Worm (Caenorhabditis elegans) whole organism, L3 larva: Measurements from ENCODE around the gene srh-32.

ENCODE experiments used
- ZK546.5 ChIP-seq: sonication (generic microtip); optimal IDR thresholded peaks from 2 replicates; lab custom pipeline; 2017; ENCODE audit warnings: missing biosample characterization, missing genetic modification characterization
- aly-2 ChIP-seq: fragments of 150-350 bp; optimal IDR thresholded peaks from 2 replicates; lab custom pipeline; 2014; ENCODE audit warnings: missing biosample characterization, missing genetic modification characterization
- ama-1 ChIP-seq: fragments of 150-350 bp; optimal IDR thresholded peaks from 2 replicates; lab custom pipeline; 2018
- ceh-28 ChIP-seq: fragments of 150-350 bp; optimal IDR thresholded peaks from 2 replicates; lab custom pipeline; 2014; ENCODE audit warnings: missing biosample characterization, missing genetic modification reagents, missing genetic modification characterization
- ceh-82 ChIP-seq: fragments of 150-350 bp; optimal IDR thresholded peaks from 2 replicates; lab custom pipeline; 2014; ENCODE audit warnings: missing biosample characterization, missing genetic modification characterization
- ceh-9 ChIP-seq: sonication (generic microtip); optimal IDR thresholded peaks from 2 replicates; lab custom pipeline; 2018; ENCODE audit warnings: missing biosample characterization, missing genetic modification characterization
- egl-27 ChIP-seq: sonication (generic microtip); optimal IDR thresholded peaks from 4 replicates; lab custom pipeline; 2017; ENCODE audit warnings: missing biosample characterization, missing genetic modification reagents, missing genetic modification characterization
- egl-5 ChIP-seq: fragments of 150-350 bp; optimal IDR thresholded peaks from 2 replicates; lab custom pipeline; 2017; ENCODE audit warnings: missing biosample characterization, missing genetic modification reagents, missing genetic modification characterization, inconsistent platforms
- elt-1 ChIP-seq: fragments of 150-350 bp; optimal IDR thresholded peaks from 2 replicates; lab custom pipeline; 2014; ENCODE audit warnings: missing biosample characterization, missing genetic modification characterization
- elt-2 ChIP-seq: sonication (generic microtip); optimal IDR thresholded peaks from 2 replicates; lab custom pipeline; 2016; ENCODE audit warnings: missing genetic modification reagents, mild to moderate bottlenecking, missing genetic modification characterization, missing compliant biosample characterization
- elt-3 ChIP-seq, 3 experiments: fragments of 150-350 bp in 1 of 3; sonication (generic microtip) in 2 of 3; optimal IDR thresholded peaks; 2 replicates in 2 of 3; 4 replicates in 1 of 3; lab custom pipeline; 2014 to 2017; ENCODE audit warnings: missing biosample characterization in 3 of 3, missing genetic modification characterization in 3 of 3
- fkh-10 ChIP-seq: sonication (generic microtip); optimal IDR thresholded peaks from 2 replicates; lab custom pipeline; 2017; ENCODE audit warnings: missing biosample characterization, missing genetic modification reagents, missing genetic modification characterization
- fos-1 ChIP-seq: fragments of 150-350 bp; optimal IDR thresholded peaks from 2 replicates; lab custom pipeline; 2014; ENCODE audit warnings: missing biosample characterization, missing genetic modification characterization
- hmg-11 ChIP-seq: sonication (generic microtip); optimal IDR thresholded peaks from 2 replicates; lab custom pipeline; 2016; ENCODE audit warnings: missing genetic modification characterization, missing compliant biosample characterization
- jun-1 ChIP-seq: fragments of 150-350 bp; optimal IDR thresholded peaks from 2 replicates; lab custom pipeline; 2014; ENCODE audit warnings: missing biosample characterization, missing genetic modification reagents, missing genetic modification characterization
- lin-15B ChIP-seq: fragments of 150-350 bp; optimal IDR thresholded peaks from 2 replicates; lab custom pipeline; 2014; ENCODE audit warnings: missing biosample characterization, missing genetic modification characterization
- lsy-12 ChIP-seq: sonication (generic microtip); optimal IDR thresholded peaks from 2 replicates; lab custom pipeline; 2016; ENCODE audit warnings: mild to moderate bottlenecking, missing genetic modification characterization, missing compliant biosample characterization
- mdl-1 ChIP-seq: fragments of 150-350 bp; optimal IDR thresholded peaks from 2 replicates; lab custom pipeline; 2014; ENCODE audit warnings: missing biosample characterization, missing genetic modification characterization
- mml-1 ChIP-seq: fragments of 150-350 bp; sonication (generic microtip); optimal IDR thresholded peaks from 3 replicates; lab custom pipeline; 2014; ENCODE audit warnings: missing biosample characterization, missing genetic modification characterization
- nfya-1 ChIP-seq: sonication (generic microtip); optimal IDR thresholded peaks from 2 replicates; lab custom pipeline; 2017; ENCODE audit warnings: missing genetic modification characterization, mild to moderate bottlenecking, missing compliant biosample characterization, antibody characterized with exemption, moderate library complexity; ENCODE audit not compliant: insufficient read depth
- nhr-11 ChIP-seq: fragments of 150-350 bp; optimal IDR thresholded peaks from 2 replicates; lab custom pipeline; 2014; ENCODE audit warnings: missing biosample characterization, missing genetic modification characterization
- nhr-12 ChIP-seq: fragments of 150-350 bp; optimal IDR thresholded peaks from 2 replicates; lab custom pipeline; 2014; ENCODE audit warnings: missing biosample characterization, missing genetic modification characterization
- nhr-237 ChIP-seq: fragments of 150-350 bp; optimal IDR thresholded peaks from 2 replicates; lab custom pipeline; 2014; ENCODE audit warnings: missing biosample characterization, missing genetic modification characterization
- nhr-25 ChIP-seq: sonication (generic microtip); optimal IDR thresholded peaks from 2 replicates; lab custom pipeline; 2017; ENCODE audit warnings: missing biosample characterization, missing genetic modification characterization
- nhr-28 ChIP-seq: fragments of 150-350 bp; optimal IDR thresholded peaks from 2 replicates; lab custom pipeline; 2014; ENCODE audit warnings: missing biosample characterization, missing genetic modification characterization
- nhr-67 ChIP-seq: fragments of 150-350 bp; optimal IDR thresholded peaks from 2 replicates; lab custom pipeline; 2014; ENCODE audit warnings: missing biosample characterization, missing genetic modification characterization
- nhr-77 ChIP-seq: fragments of 150-350 bp; optimal IDR thresholded peaks from 2 replicates; lab custom pipeline; 2014; ENCODE audit warnings: missing biosample characterization, missing genetic modification characterization
- pha-4 ChIP-seq: fragments of 150-350 bp; optimal IDR thresholded peaks from 2 replicates; lab custom pipeline; 2014; ENCODE audit warnings: missing biosample characterization, missing genetic modification reagents, missing genetic modification characterization
- pqm-1 ChIP-seq: fragments of 150-350 bp; optimal IDR thresholded peaks from 2 replicates; lab custom pipeline; 2017; ENCODE audit warnings: missing biosample characterization, missing genetic modification characterization, inconsistent platforms
- sea-2 ChIP-seq: fragments of 150-350 bp; sonication (generic microtip); optimal IDR thresholded peaks from 4 replicates; lab custom pipeline; 2014; ENCODE audit warnings: missing biosample characterization, missing genetic modification reagents, missing genetic modification characterization
- skn-1 ChIP-seq: fragments of 150-350 bp; optimal IDR thresholded peaks from 2 replicates; lab custom pipeline; 2014; ENCODE audit warnings: missing biosample characterization, missing genetic modification characterization
- snpc-4 ChIP-seq: fragments of 150-350 bp; optimal IDR thresholded peaks from 2 replicates; lab custom pipeline; 2014; ENCODE audit warnings: missing biosample characterization, missing genetic modification characterization
- tbx-2 ChIP-seq: sonication (generic microtip); optimal IDR thresholded peaks from 2 replicates; lab custom pipeline; 2016; ENCODE audit warnings: mild to moderate bottlenecking, missing genetic modification characterization, missing compliant biosample characterization
- unc-62 ChIP-seq: fragments of 150-350 bp; sonication (generic microtip); optimal IDR thresholded peaks from 4 replicates; lab custom pipeline; 2014; ENCODE audit warnings: missing biosample characterization, missing genetic modification reagents, missing genetic modification characterization
- ztf-4 ChIP-seq: fragments of 150-350 bp; optimal IDR thresholded peaks from 2 replicates; lab custom pipeline; 2014; ENCODE audit warnings: missing biosample characterization, missing genetic modification characterization

Gene srh-32

DNA sequence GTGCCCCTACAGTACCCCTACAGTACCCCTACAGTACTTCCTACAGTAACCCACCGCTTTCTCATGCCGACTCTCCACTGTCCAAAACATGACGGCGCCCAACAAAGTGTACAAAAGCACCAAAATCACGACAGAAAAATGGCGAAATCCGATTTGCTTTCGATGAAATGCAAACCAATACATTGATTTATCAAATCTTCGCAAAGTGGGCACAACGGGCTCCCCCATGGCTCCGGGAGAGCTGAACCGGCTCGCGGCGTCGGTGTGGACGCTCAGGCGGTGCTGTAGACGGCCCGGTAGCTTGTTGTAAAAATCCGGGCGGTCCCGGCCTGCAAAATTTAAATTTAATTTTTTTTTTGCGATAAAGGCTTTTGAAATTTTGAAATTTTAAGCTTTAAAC lies 11.3 kb downstream of the srh-32 start:
- TF ChIP-seq nhr-28 (tag; lab: Kevin White, UChicago): no peak
- TF ChIP-seq tbx-2 (tag; lab: Kevin White, UChicago): no peak
- TF ChIP-seq fos-1 (tag; lab: Kevin White, UChicago): no peak
- no peak for TF ChIP-seq sea-2 (GFP tag; lab: Kevin White, UChicago)
- TF ChIP-seq nhr-12 (tag; lab: Kevin White, UChicago): no peak
- TF ChIP-seq elt-2: no peak
- TF ChIP-seq mdl-1 (tag; lab: Kevin White, UChicago): no peak
- TF ChIP-seq lsy-12 (tag; lab: Kevin White, UChicago): no peak
- no peak for TF ChIP-seq nhr-11
- no peak for TF ChIP-seq nhr-67 (tag; lab: Kevin White, UChicago)
- TF ChIP-seq snpc-4: no peak
- no peak for TF ChIP-seq ceh-28 (tag; lab: Kevin White, UChicago)
- no peak for TF ChIP-seq fkh-10
- no peak for TF ChIP-seq hmg-11 (tag; lab: Kevin White, UChicago)
- no peak for TF ChIP-seq ceh-9 (tag; lab: Kevin White, UChicago)
- TF ChIP-seq skn-1: no peak
- TF ChIP-seq elt-1 (tag; lab: Kevin White, UChicago): no peak
- no peak for TF ChIP-seq jun-1 (tag; lab: Kevin White, UChicago)

- TF ChIP-seq ama-1 (lab: Kevin White, UChicago) (no peak), unc-62 (GFP tag; lab: Kevin White, UChicago) (no peak), elt-2 (peak; percentile 97), nhr-77 (tag; lab: Kevin White, UChicago) (no peak), nfya-1 (tag; lab: Kevin White, UChicago) (no peak), mml-1 (tag; lab: Kevin White, UChicago) (no peak), egl-5 (tag; lab: Kevin White, UChicago) (no peak), lsy-12 (tag; lab: Kevin White, UChicago) (no peak), ceh-82 (tag; lab: Kevin White, UChicago) (no peak), nhr-25 (no peak), ztf-4 (no peak), skn-1 (no peak), pqm-1 (peak; percentile 91), mdl-1 (tag; lab: Kevin White, UChicago) (no peak), nhr-12 (tag; lab: Kevin White, UChicago) (no peak), elt-1 (tag; lab: Kevin White, UChicago) (no peak)
These were observed 13.3 kb downstream of the srh-32 start, which contains the start of gene twk-33 for ce11 chrV:17714330-17714729. Gene twk-33 (minus strand): TSS chrV:17714377.

DNA sequence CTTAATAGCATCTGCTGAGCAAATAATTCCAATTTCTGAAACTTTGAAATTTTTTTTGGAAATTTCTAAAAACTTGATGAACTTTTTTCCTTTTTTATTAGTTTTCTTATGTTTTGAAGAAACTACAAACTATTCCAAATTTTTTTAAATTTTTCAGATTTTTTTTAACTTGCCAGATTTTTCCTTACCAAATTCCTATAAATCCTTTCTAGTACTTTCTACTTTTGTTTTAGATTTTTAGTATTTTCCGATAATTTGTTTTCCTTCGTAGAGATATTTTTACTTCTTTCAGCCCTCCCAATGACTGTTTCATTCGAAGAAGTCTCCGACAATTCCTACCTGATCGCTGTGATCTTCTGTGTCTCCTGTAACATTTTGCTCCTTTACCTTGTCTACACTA lies 17.6 kb downstream of the srh-32 start, which contains the start of gene str-77:
Gene str-77, plus strand, starts transcription at position 301 of the 400 bp plus-strand sequence.
- TF ChIP-seq nhr-67 (tag; lab: Kevin White, UChicago): no peak
- no peak for TF ChIP-seq ceh-28 (tag; lab: Kevin White, UChicago)
- no peak for TF ChIP-seq skn-1
- no peak for TF ChIP-seq jun-1 (tag; lab: Kevin White, UChicago)
- TF ChIP-seq ceh-9 (tag; lab: Kevin White, UChicago): no peak
- TF ChIP-seq snpc-4: no peak
- TF ChIP-seq, all 47 proteins: peak for 0

DNA sequence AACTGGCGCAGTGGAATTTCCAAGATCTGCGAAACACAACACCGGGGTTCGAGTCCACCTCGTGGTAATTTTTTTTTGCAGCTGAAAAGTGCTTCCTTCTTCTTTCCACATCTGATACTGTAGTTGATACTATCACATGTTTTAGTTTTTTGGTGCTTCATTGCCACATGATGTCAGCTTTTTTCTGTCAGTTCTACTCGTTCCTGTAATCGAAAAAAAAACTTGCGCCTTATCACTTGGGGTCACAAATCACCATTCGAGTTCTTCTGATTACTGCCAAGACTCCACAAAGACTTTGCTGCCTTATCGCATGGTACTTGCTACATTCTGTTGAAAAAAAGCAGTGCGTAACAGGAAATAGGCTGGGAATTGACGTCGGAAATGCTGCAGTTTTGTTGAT lies 20.7 kb downstream of the srh-32 start:
- TF ChIP-seq egl-27 (tag; lab: Kevin White, UChicago) (peak; percentile 35), ceh-28 (tag; lab: Kevin White, UChicago) (peak; percentile 19), lin-15B (no peak), elt-2 (peak; percentile 99), nhr-237 (tag; lab: Kevin White, UChicago) (no peak), jun-1 (tag; lab: Kevin White, UChicago) (peak; percentile 84), ceh-82 (tag; lab: Kevin White, UChicago) (no peak), aly-2 (tag; lab: Kevin White, UChicago) (no peak), pha-4 (tag; lab: Kevin White, UChicago) (peak; percentile 47), mdl-1 (tag; lab: Kevin White, UChicago) (no peak), ZK546.5 (tag; lab: Kevin White, UChicago) (no peak), pqm-1 (peak; percentile 98), elt-3 (tag; optimal IDR thresholded peaks at IDR 0.05; lab: Kevin White, UChicago) (no peak), mml-1 (tag; lab: Kevin White, UChicago) (no peak)
